Worm (Caenorhabditis elegans) whole organism, L2 larva: Measurements from ENCODE around the gene wrt-4.

Experiments
- C34F6.9 ChIP-seq: fragments of 150-350 bp; optimal IDR thresholded peaks from 2 replicates; lab custom pipeline; 2014; ENCODE audit warnings: missing biosample characterization, missing genetic modification characterization
- F13H6.1 ChIP-seq: sonication (generic microtip); optimal IDR thresholded peaks from 2 replicates; lab custom pipeline; 2016; ENCODE audit warnings: missing genetic modification characterization, missing compliant biosample characterization
- R02D3.7 ChIP-seq: fragments of 150-350 bp; optimal IDR thresholded peaks from 2 replicates; lab custom pipeline; 2014; ENCODE audit warnings: missing biosample characterization, missing genetic modification characterization
- Y55F3AM.14 ChIP-seq: fragments of 200-800 bp; sonication (Bioruptor generic); optimal IDR thresholded peaks from 2 replicates; lab custom pipeline; 2018; ENCODE audit warnings: mild to moderate bottlenecking, missing genetic modification characterization, missing compliant biosample characterization
- ZK546.5 ChIP-seq: sonication (generic microtip); optimal IDR thresholded peaks from 2 replicates; lab custom pipeline; 2017; ENCODE audit warnings: missing biosample characterization, missing genetic modification characterization
- alr-1 ChIP-seq: fragments of 150-350 bp; optimal IDR thresholded peaks from 2 replicates; lab custom pipeline; 2014; ENCODE audit warnings: missing biosample characterization, missing genetic modification characterization
- aly-2 ChIP-seq: fragments of 150-350 bp; optimal IDR thresholded peaks from 2 replicates; lab custom pipeline; 2014; ENCODE audit warnings: missing biosample characterization, missing genetic modification characterization
- ama-1 ChIP-seq: fragments of 150-350 bp; optimal IDR thresholded peaks from 2 replicates; lab custom pipeline; 2018; ENCODE audit warnings: inconsistent platforms
- blmp-1 ChIP-seq: sonication (generic microtip); optimal IDR thresholded peaks from 2 replicates; lab custom pipeline; 2017; ENCODE audit warnings: missing genetic modification characterization, mild to moderate bottlenecking, missing compliant biosample characterization, antibody characterized with exemption, moderate library complexity; ENCODE audit not compliant: insufficient read depth
- ceh-16 ChIP-seq: fragments of 150-350 bp; optimal IDR thresholded peaks from 2 replicates; lab custom pipeline; 2014; ENCODE audit warnings: missing biosample characterization, missing genetic modification characterization
- ceh-82 ChIP-seq: fragments of 150-350 bp; optimal IDR thresholded peaks from 2 replicates; lab custom pipeline; 2014; ENCODE audit warnings: missing biosample characterization, missing genetic modification characterization
- crh-2 ChIP-seq: sonication (generic microtip); optimal IDR thresholded peaks from 2 replicates; lab custom pipeline; 2017; ENCODE audit warnings: missing biosample characterization, missing genetic modification characterization
- dmd-4 ChIP-seq: sonication (generic microtip); optimal IDR thresholded peaks from 2 replicates; lab custom pipeline; 2017; ENCODE audit warnings: missing biosample characterization, missing genetic modification characterization
- egl-27 ChIP-seq: sonication (generic microtip); optimal IDR thresholded peaks from 3 replicates; lab custom pipeline; 2017; ENCODE audit warnings: missing biosample characterization, missing genetic modification reagents, missing genetic modification characterization
- elt-1 ChIP-seq: fragments of 150-350 bp; optimal IDR thresholded peaks from 2 replicates; lab custom pipeline; 2014; ENCODE audit warnings: missing biosample characterization, missing genetic modification characterization
- elt-3 ChIP-seq: sonication (generic microtip); optimal IDR thresholded peaks from 2 replicates; lab custom pipeline; 2017; ENCODE audit warnings: missing biosample characterization, missing genetic modification characterization
- fos-1 ChIP-seq: fragments of 150-350 bp; optimal IDR thresholded peaks from 2 replicates; lab custom pipeline; 2014; ENCODE audit warnings: missing biosample characterization, missing genetic modification characterization
- gmeb-1 ChIP-seq: fragments of 150-350 bp; optimal IDR thresholded peaks from 2 replicates; lab custom pipeline; 2014; ENCODE audit warnings: missing biosample characterization, missing genetic modification characterization
- lin-11 ChIP-seq: fragments of 150-350 bp; sonication (generic microtip); optimal IDR thresholded peaks from 2 replicates; lab custom pipeline; 2014; ENCODE audit warnings: missing biosample characterization, missing genetic modification characterization, inconsistent platforms, mixed read lengths
- lin-13 ChIP-seq: fragments of 150-350 bp; optimal IDR thresholded peaks from 2 replicates; lab custom pipeline; 2014; ENCODE audit warnings: missing biosample characterization, missing genetic modification reagents, missing genetic modification characterization
- lin-39 ChIP-seq: fragments of 150-350 bp; optimal IDR thresholded peaks from 2 replicates; lab custom pipeline; 2014; ENCODE audit warnings: missing biosample characterization, missing genetic modification reagents, missing genetic modification characterization
- lsy-2 ChIP-seq, 2 experiments: fragments of 150-350 bp in 1 of 2; sonication (generic microtip) in 1 of 2; optimal IDR thresholded peaks; 2 replicates each; lab custom pipeline; 2014 to 2017; ENCODE audit warnings: missing biosample characterization in 2 of 2, missing genetic modification characterization in 2 of 2
- mab-5 ChIP-seq: fragments of 150-350 bp; optimal IDR thresholded peaks from 2 replicates; lab custom pipeline; 2014; ENCODE audit warnings: missing biosample characterization, missing genetic modification characterization
- mdl-1 ChIP-seq, 2 experiments: fragments of 150-350 bp in 1 of 2; sonication (generic microtip) in 1 of 2; optimal IDR thresholded peaks; 2 replicates each; lab custom pipeline; 2017; ENCODE audit warnings: missing biosample characterization in 2 of 2, missing genetic modification characterization in 2 of 2
- nhr-11 ChIP-seq: fragments of 150-350 bp; optimal IDR thresholded peaks from 2 replicates; lab custom pipeline; 2014; ENCODE audit warnings: missing biosample characterization, missing genetic modification characterization
- nhr-12 ChIP-seq: fragments of 150-350 bp; optimal IDR thresholded peaks from 2 replicates; lab custom pipeline; 2014; ENCODE audit warnings: missing biosample characterization, missing genetic modification characterization
- nhr-129 ChIP-seq: fragments of 150-350 bp; optimal IDR thresholded peaks from 2 replicates; lab custom pipeline; 2014; ENCODE audit warnings: missing biosample characterization, missing genetic modification characterization
- nhr-21 ChIP-seq: fragments of 150-350 bp; optimal IDR thresholded peaks from 2 replicates; lab custom pipeline; 2014; ENCODE audit warnings: missing biosample characterization, missing genetic modification characterization
- nhr-23 ChIP-seq: fragments of 150-350 bp; optimal IDR thresholded peaks from 2 replicates; lab custom pipeline; 2014; ENCODE audit warnings: missing biosample characterization, missing genetic modification reagents, missing genetic modification characterization
- nhr-237 ChIP-seq: fragments of 150-350 bp; optimal IDR thresholded peaks from 2 replicates; lab custom pipeline; 2014; ENCODE audit warnings: missing biosample characterization, missing genetic modification characterization
- nhr-25 ChIP-seq: fragments of 150-350 bp; sonication (generic microtip); optimal IDR thresholded peaks from 3 replicates; lab custom pipeline; 2014; ENCODE audit warnings: missing biosample characterization, missing genetic modification characterization
- nhr-6 ChIP-seq: fragments of 150-350 bp; optimal IDR thresholded peaks from 2 replicates; lab custom pipeline; 2014; ENCODE audit warnings: missing biosample characterization, missing genetic modification characterization
- nhr-77 ChIP-seq: fragments of 150-350 bp; optimal IDR thresholded peaks from 2 replicates; lab custom pipeline; 2014; ENCODE audit warnings: missing biosample characterization, missing genetic modification characterization
- peb-1 ChIP-seq: fragments of 150-350 bp; optimal IDR thresholded peaks from 2 replicates; lab custom pipeline; 2014; ENCODE audit warnings: missing biosample characterization, missing genetic modification characterization
- sem-4 ChIP-seq: fragments of 150-350 bp; optimal IDR thresholded peaks from 2 replicates; lab custom pipeline; 2014; ENCODE audit warnings: missing biosample characterization, missing genetic modification reagents, missing genetic modification characterization
- skn-1 ChIP-seq: sonication (generic microtip); optimal IDR thresholded peaks from 2 replicates; lab custom pipeline; 2017; ENCODE audit warnings: missing biosample characterization, missing genetic modification characterization
- sma-3 ChIP-seq: sonication (generic microtip); optimal IDR thresholded peaks from 2 replicates; lab custom pipeline; 2016; ENCODE audit warnings: missing genetic modification reagents, missing genetic modification characterization, missing compliant biosample characterization
- sma-9 ChIP-seq, 2 experiments: fragments of 150-350 bp in 1 of 2; sonication (generic microtip) in 1 of 2; optimal IDR thresholded peaks; 2 replicates each; lab custom pipeline; 2014 to 2016; ENCODE audit warnings: missing genetic modification characterization in 2 of 2, mild to moderate bottlenecking in 1 of 2, missing biosample characterization in 1 of 2, missing compliant biosample characterization in 1 of 2, missing genetic modification reagents in 1 of 2, moderate library complexity in 1 of 2
- snpc-4 ChIP-seq: fragments of 150-350 bp; optimal IDR thresholded peaks from 2 replicates; lab custom pipeline; 2014; ENCODE audit warnings: missing biosample characterization, missing genetic modification characterization
- unc-39 ChIP-seq: fragments of 150-350 bp; optimal IDR thresholded peaks from 2 replicates; lab custom pipeline; 2014; ENCODE audit warnings: missing biosample characterization, missing genetic modification characterization
- unc-55 ChIP-seq: fragments of 150-350 bp; sonication (generic microtip); optimal IDR thresholded peaks from 3 replicates; lab custom pipeline; 2014; ENCODE audit warnings: missing biosample characterization, missing genetic modification reagents, missing genetic modification characterization
- unc-62 ChIP-seq: fragments of 150-350 bp; optimal IDR thresholded peaks from 2 replicates; lab custom pipeline; 2014; ENCODE audit warnings: missing biosample characterization, missing genetic modification reagents, missing genetic modification characterization
- zag-1 ChIP-seq: fragments of 150-350 bp; optimal IDR thresholded peaks from 2 replicates; lab custom pipeline; 2014; ENCODE audit warnings: missing biosample characterization, missing genetic modification characterization
- ztf-1 ChIP-seq: fragments of 200-800 bp; sonication (Bioruptor generic); conservative IDR thresholded peaks from 2 replicates; pipeline ENCODE4 v1.3.6; 2022; ENCODE audit warnings: missing genetic modification characterization, missing compliant biosample characterization
- ztf-11 ChIP-seq: sonication (generic microtip); optimal IDR thresholded peaks from 2 replicates; lab custom pipeline; 2017; ENCODE audit warnings: missing biosample characterization, missing genetic modification characterization
- ztf-4 ChIP-seq: fragments of 150-350 bp; optimal IDR thresholded peaks from 2 replicates; lab custom pipeline; 2014; ENCODE audit warnings: missing biosample characterization, missing genetic modification characterization

Gene wrt-4

ce11 chrX:15741852-15742251 is 15.2 kb downstream of the wrt-4 start (continued):
- TF ChIP-seq R02D3.7, result no peak
- TF ChIP-seq unc-39 (tag; lab: Kevin White, UChicago), result no peak
- peak; percentile 41 for TF ChIP-seq F13H6.1
- peak; percentile 52 for TF ChIP-seq lin-13 (GFP tag; lab: Kevin White, UChicago)
- TF ChIP-seq elt-3 (tag; lab: Kevin White, UChicago), result no peak
- no peak for TF ChIP-seq ztf-1 (GFP tag; lab: Robert Waterston, UW)
- TF ChIP-seq nhr-25 (tag; lab: Kevin White, UChicago), result no peak
- TF ChIP-seq Y55F3AM.14 (GFP tag; lab: Kevin White, UChicago), result peak; percentile 41
- peak; percentile 43 for TF ChIP-seq fos-1 (tag; lab: Kevin White, UChicago)
- no peak for TF ChIP-seq nhr-12
- no peak for TF ChIP-seq nhr-6 (tag; lab: Kevin White, UChicago)
- TF ChIP-seq nhr-21 (tag; lab: Kevin White, UChicago), result no peak
- no peak for TF ChIP-seq egl-27 (tag; lab: Kevin White, UChicago)
- TF ChIP-seq zag-1 (tag; lab: Kevin White, UChicago), result peak; percentile 2
- peak; percentile 53 for TF ChIP-seq sma-9 (GFP tag; optimal IDR thresholded peaks at IDR 0.05; lab: Kevin White, UChicago)
- no peak for TF ChIP-seq sma-9 (tag; optimal IDR thresholded peaks at IDR 0.05; lab: Kevin White, UChicago)
- TF ChIP-seq ztf-11 (tag; lab: Kevin White, UChicago), result no peak
- TF ChIP-seq mab-5 (tag; lab: Kevin White, UChicago), result no peak
- TF ChIP-seq nhr-11 (tag; lab: Kevin White, UChicago), result no peak
- no peak for TF ChIP-seq blmp-1 (tag; lab: Kevin White, UChicago)
- TF ChIP-seq nhr-77 (tag; lab: Kevin White, UChicago), result no peak
- TF ChIP-seq snpc-4 (tag; lab: Kevin White, UChicago), result peak; percentile 49
- TF ChIP-seq ztf-4 (tag; lab: Kevin White, UChicago), result no peak
- peak; percentile 63 for TF ChIP-seq unc-55 (GFP tag; lab: Kevin White, UChicago)
- no peak for TF ChIP-seq sem-4 (tag; lab: Kevin White, UChicago)
- TF ChIP-seq dmd-4 (tag; lab: Kevin White, UChicago), result no peak

- TF ChIP-seq lin-39 (no peak), ceh-82 (no peak), alr-1 (tag; lab: Kevin White, UChicago) (no peak), lin-13 (GFP tag; lab: Kevin White, UChicago) (no peak), mab-5 (tag; lab: Kevin White, UChicago) (no peak), ztf-11 (tag; lab: Kevin White, UChicago) (no peak), crh-2 (tag; lab: Kevin White, UChicago) (no peak), nhr-23 (tag; lab: Kevin White, UChicago) (no peak), peb-1 (no peak), sma-9 (GFP tag; optimal IDR thresholded peaks at IDR 0.05; lab: Kevin White, UChicago) (no peak), sma-9 (tag; optimal IDR thresholded peaks at IDR 0.05; lab: Kevin White, UChicago) (no peak), lin-11 (tag; lab: Kevin White, UChicago) (no peak), ama-1 (lab: Kevin White, UChicago) (no peak), nhr-77 (tag; lab: Kevin White, UChicago) (no peak), blmp-1 (tag; lab: Kevin White, UChicago) (no peak), gmeb-1 (no peak), sem-4 (tag; lab: Kevin White, UChicago) (no peak), aly-2 (tag; lab: Kevin White, UChicago) (no peak)
Measured at ce11 chrX:15740526-15740925, 16.5 kb downstream of the wrt-4 start, which contains the start of gene srg-64. srg-64 (minus strand) TSS chrX:15740626.

- peak; percentile 44 to 71 for TF ChIP-seq lsy-2 (tag; optimal IDR thresholded peaks at IDR 0.05; lab: Kevin White, UChicago)
- TF ChIP-seq nhr-77 (tag; lab: Kevin White, UChicago), result peak; percentile 55
- TF ChIP-seq skn-1 (tag; lab: Kevin White, UChicago), result no peak
- peak; percentile 80 for TF ChIP-seq gmeb-1
- TF ChIP-seq ZK546.5, result no peak
- no peak for TF ChIP-seq nhr-23 (tag; lab: Kevin White, UChicago)
- peak; percentile 86 for TF ChIP-seq sma-3
- TF ChIP-seq unc-55 (GFP tag; lab: Kevin White, UChicago), result peak; percentile 54
- peak; percentile 83 for TF ChIP-seq sma-9 (GFP tag; optimal IDR thresholded peaks at IDR 0.05; lab: Kevin White, UChicago)
- TF ChIP-seq sma-9 (tag; optimal IDR thresholded peaks at IDR 0.05; lab: Kevin White, UChicago), result no peak
- peak; percentile 32 for TF ChIP-seq C34F6.9 (tag; lab: Kevin White, UChicago)
- peak; percentile 89 for TF ChIP-seq crh-2 (tag; lab: Kevin White, UChicago)
- TF ChIP-seq nhr-129 (tag; lab: Kevin White, UChicago), result peak; percentile 85
- TF ChIP-seq mdl-1 (tag; optimal IDR thresholded peaks at IDR 0.05; lab: Kevin White, UChicago), result peak in 1 of 2 experiments; percentile 7
- TF ChIP-seq lin-13 (GFP tag; lab: Kevin White, UChicago), result peak; percentile 78
- TF ChIP-seq lin-11 (tag; lab: Kevin White, UChicago), result peak; percentile 9
- TF ChIP-seq ceh-82, result no peak
- TF ChIP-seq unc-39 (tag; lab: Kevin White, UChicago), result no peak
- no peak for TF ChIP-seq unc-62
- TF ChIP-seq dmd-4 (tag; lab: Kevin White, UChicago), result no peak
- TF ChIP-seq sem-4 (tag; lab: Kevin White, UChicago), result peak; percentile 57
- peak; percentile 68 for TF ChIP-seq snpc-4 (tag; lab: Kevin White, UChicago)
- no peak for TF ChIP-seq elt-1 (tag; lab: Kevin White, UChicago)
- TF ChIP-seq nhr-21 (tag; lab: Kevin White, UChicago), result peak; percentile 86
- TF ChIP-seq nhr-6 (tag; lab: Kevin White, UChicago), result peak; percentile 18
- TF ChIP-seq fos-1 (tag; lab: Kevin White, UChicago), result peak; percentile 55
- TF ChIP-seq mab-5 (tag; lab: Kevin White, UChicago), result peak; percentile 30
- TF ChIP-seq ztf-11 (tag; lab: Kevin White, UChicago), result no peak
- peak; percentile 40 for TF ChIP-seq nhr-237 (tag; lab: Kevin White, UChicago)
- TF ChIP-seq ceh-16, result peak; percentile 46
- TF ChIP-seq egl-27 (tag; lab: Kevin White, UChicago), result peak; percentile 34
- TF ChIP-seq, all 48 proteins: peak for 21
Measured at ce11 chrX:15736419-15736818, 20.6 kb downstream of the wrt-4 start.
